Fruit fly (Drosophila melanogaster) whole organism, prepupa: ENCODE measurements around the gene SPARC.
A peak's percentile ranks its signal among the peaks of the same experiment; 100 is the strongest.

Experiments used
- CG10631 ChIP-seq: fragments of 200-800 bp; sonication (Bioruptor generic); optimal IDR thresholded peaks from 2 replicates; lab custom pipeline; 2016; ENCODE audit warnings: missing biosample characterization, missing genetic modification characterization
- CG11294 ChIP-seq: fragments of 200-800 bp; sonication (Bioruptor generic); IDR thresholded peaks from 2 replicates; pipeline ENCODE4 v1.3.6; 2022; ENCODE audit warnings: missing biosample characterization, missing genetic modification characterization
- CG11762 ChIP-seq: fragments of 200-800 bp; sonication (Bioruptor generic); optimal IDR thresholded peaks from 3 replicates; lab custom pipeline; 2016; ENCODE audit warnings: missing biosample characterization, missing genetic modification characterization; ENCODE audit not compliant: insufficient read depth
- CG15336 ChIP-seq: fragments of 200-800 bp; sonication (Bioruptor generic); IDR thresholded peaks from 2 replicates; pipeline ENCODE4 v1.3.6; 2022; ENCODE audit warnings: missing biosample characterization, missing genetic modification characterization
- CG1621 ChIP-seq: fragments of 200-800 bp; sonication (Bioruptor generic); optimal IDR thresholded peaks from 3 replicates; lab custom pipeline; 2018; ENCODE audit warnings: missing biosample characterization, mild to moderate bottlenecking, missing genetic modification characterization
- CG16779 ChIP-seq: fragments of 200-800 bp; sonication (Bioruptor generic); optimal IDR thresholded peaks from 3 replicates; lab custom pipeline; 2017; ENCODE audit warnings: missing biosample characterization, mild to moderate bottlenecking, missing genetic modification characterization
- CG3032 ChIP-seq: fragments of 200-800 bp; optimal IDR thresholded peaks from 2 replicates; lab custom pipeline; 2019; ENCODE audit warnings: missing biosample characterization, mild to moderate bottlenecking, missing genetic modification characterization, moderate library complexity
- CG31627 ChIP-seq: fragments of 200-800 bp; sonication (Bioruptor generic); optimal IDR thresholded peaks from 3 replicates; lab custom pipeline; 2016; ENCODE audit warnings: missing biosample characterization, missing genetic modification characterization
- CG34406 ChIP-seq: fragments of 200-800 bp; sonication (Bioruptor generic); optimal IDR thresholded peaks from 3 replicates; lab custom pipeline; 2016; ENCODE audit warnings: missing biosample characterization, missing genetic modification characterization
- CG3919 ChIP-seq: fragments of 200-800 bp; sonication (Bioruptor generic); optimal IDR thresholded peaks from 3 replicates; lab custom pipeline; 2016; ENCODE audit warnings: missing biosample characterization, missing genetic modification characterization
- CG4318 ChIP-seq: fragments of 200-800 bp; sonication (Bioruptor generic); optimal IDR thresholded peaks from 3 replicates; lab custom pipeline; 2017; ENCODE audit warnings: missing biosample characterization, mild to moderate bottlenecking, missing genetic modification characterization
- CG6163 ChIP-seq: fragments of 200-800 bp; sonication (Bioruptor generic); IDR thresholded peaks from 3 replicates; pipeline ENCODE4 v1.3.6; 2022; ENCODE audit warnings: missing biosample characterization, missing genetic modification characterization
- CG6276 ChIP-seq: fragments of 200-800 bp; sonication (Bioruptor generic); optimal IDR thresholded peaks from 2 replicates; lab custom pipeline; 2017; ENCODE audit warnings: missing biosample characterization, mild to moderate bottlenecking, missing genetic modification characterization
- CG6808 ChIP-seq: fragments of 200-800 bp; sonication (Bioruptor generic); optimal IDR thresholded peaks from 3 replicates; lab custom pipeline; 2017; ENCODE audit warnings: missing biosample characterization, missing genetic modification characterization, mild to moderate bottlenecking, moderate library complexity, missing genetic modification reagents
- CG6854 ChIP-seq: fragments of 200-800 bp; sonication (Bioruptor generic); optimal IDR thresholded peaks from 2 replicates; lab custom pipeline; 2017; ENCODE audit warnings: missing biosample characterization, mild to moderate bottlenecking, missing genetic modification characterization
- CG8632 ChIP-seq: fragments of 200-800 bp; sonication (Bioruptor generic); optimal IDR thresholded peaks from 3 replicates; lab custom pipeline; 2016; ENCODE audit warnings: missing biosample characterization, missing genetic modification characterization
- Eip78C ChIP-seq: fragments of 200-800 bp; sonication (Bioruptor generic); peaks from one replicate; lab custom pipeline; 2016; ENCODE audit warnings: missing biosample characterization, missing genetic modification characterization
- Eip93F ChIP-seq: fragments of 200-800 bp; sonication (Bioruptor generic); optimal IDR thresholded peaks from 2 replicates; lab custom pipeline; 2016; ENCODE audit warnings: missing biosample characterization, mild to moderate bottlenecking, missing genetic modification characterization
- Ets21C ChIP-seq: fragments of 200-800 bp; sonication (Bioruptor generic); optimal IDR thresholded peaks from 3 replicates; lab custom pipeline; 2016; ENCODE audit warnings: missing biosample characterization, missing genetic modification characterization
- Ets96B ChIP-seq: fragments of 200-800 bp; optimal IDR thresholded peaks from 2 replicates; lab custom pipeline; 2019; ENCODE audit warnings: missing biosample characterization, mild to moderate bottlenecking, missing genetic modification characterization, moderate library complexity
- Hr38 ChIP-seq: sonication (Bioruptor generic); optimal IDR thresholded peaks from 2 replicates; lab custom pipeline; 2016; ENCODE audit warnings: missing biosample characterization, missing genetic modification characterization
- Met ChIP-seq: fragments of 200-800 bp; sonication (Bioruptor generic); optimal IDR thresholded peaks from 3 replicates; lab custom pipeline; 2016; ENCODE audit warnings: missing biosample characterization, missing genetic modification characterization
- OdsH ChIP-seq: fragments of 200-800 bp; sonication (Bioruptor generic); optimal IDR thresholded peaks from 3 replicates; lab custom pipeline; 2016; ENCODE audit warnings: missing biosample characterization, missing genetic modification characterization
- Smox ChIP-seq: fragments of 200-800 bp; sonication (Bioruptor generic); optimal IDR thresholded peaks from 3 replicates; lab custom pipeline; 2016; ENCODE audit warnings: missing biosample characterization, missing genetic modification characterization
- Sox14 ChIP-seq: fragments of 200-800 bp; sonication (Bioruptor generic); optimal IDR thresholded peaks from 3 replicates; lab custom pipeline; 2016; ENCODE audit warnings: missing biosample characterization, missing genetic modification characterization
- achi ChIP-seq: fragments of 200-800 bp; sonication (Bioruptor generic); optimal IDR thresholded peaks from 3 replicates; lab custom pipeline; 2016; ENCODE audit warnings: missing biosample characterization, missing genetic modification characterization
- dac ChIP-seq: fragments of 200-800 bp; sonication (Bioruptor generic); optimal IDR thresholded peaks from 2 replicates; lab custom pipeline; 2017; ENCODE audit warnings: missing biosample characterization, mild to moderate bottlenecking, missing genetic modification characterization
- dsx ChIP-seq: fragments of 200-800 bp; optimal IDR thresholded peaks from 3 replicates; lab custom pipeline; 2019; ENCODE audit warnings: missing biosample characterization, mild to moderate bottlenecking, missing genetic modification characterization, moderate library complexity; ENCODE audit not compliant: poor library complexity, severe bottlenecking
- fkh ChIP-seq: fragments of 200-800 bp; sonication (Bioruptor generic); optimal IDR thresholded peaks from 3 replicates; lab custom pipeline; 2017; ENCODE audit warnings: missing biosample characterization, mild to moderate bottlenecking, missing genetic modification characterization, moderate library complexity
- lz ChIP-seq: fragments of 200-800 bp; sonication (Bioruptor generic); optimal IDR thresholded peaks from 3 replicates; lab custom pipeline; 2016; ENCODE audit warnings: missing biosample characterization, missing genetic modification characterization
- pdm3 ChIP-seq: fragments of 200-800 bp; sonication (Bioruptor generic); optimal IDR thresholded peaks from 3 replicates; lab custom pipeline; 2016; ENCODE audit warnings: missing biosample characterization, missing genetic modification characterization
- vri ChIP-seq: fragments of 200-800 bp; sonication (Bioruptor generic); optimal IDR thresholded peaks from 3 replicates; lab custom pipeline; 2016; ENCODE audit warnings: missing biosample characterization, mild to moderate bottlenecking, missing genetic modification characterization

The SPARC gene

DNA sequence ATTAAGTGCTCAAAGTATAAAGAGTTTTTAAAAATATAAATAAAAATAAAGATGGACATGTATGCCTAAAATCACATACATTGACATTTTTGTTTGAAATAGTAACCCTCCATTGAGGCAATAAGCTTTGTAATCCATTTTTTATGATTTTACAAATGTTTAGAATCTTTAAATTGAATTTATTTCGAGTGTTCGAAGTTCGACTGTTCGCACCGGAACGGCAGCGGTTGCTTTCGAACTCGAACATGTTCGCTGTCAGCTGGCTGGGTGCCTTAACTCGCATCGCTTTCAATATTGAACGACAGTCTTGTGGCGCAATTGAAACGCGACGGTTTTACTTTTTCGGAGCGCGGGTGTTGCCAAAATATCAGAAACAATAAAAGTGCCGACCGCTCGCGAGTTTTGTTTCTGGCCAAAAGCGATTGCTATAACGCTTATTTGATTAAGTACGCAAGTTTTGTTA lies 43.7 kb upstream of the SPARC start, which contains the start of gene CG46339 (continued):
- no peak for TF ChIP-seq pdm3 (GFP tag; lab: Kevin White, UChicago)
- TF ChIP-seq CG15336 (GFP tag; lab: Robert Waterston, UW), result peak; percentile 58; the same call in 1 of the 2 replicates
- peak; percentile 15 for TF ChIP-seq CG1621 (tag; lab: Kevin White, UChicago)
- TF ChIP-seq lz (GFP tag; lab: Kevin White, UChicago), result peak; percentile 32
- TF ChIP-seq CG3919 (GFP tag; lab: Kevin White, UChicago), result peak; percentile 58
- peak; percentile 56 for TF ChIP-seq achi (GFP tag; lab: Kevin White, UChicago)
- peak; percentile 74 for TF ChIP-seq fkh (GFP tag; lab: Kevin White, UChicago)
- TF ChIP-seq vri (GFP tag; lab: Kevin White, UChicago), result peak; percentile 86
- no peak for TF ChIP-seq CG8632 (GFP tag; lab: Kevin White, UChicago)
- peak; percentile 8 for TF ChIP-seq CG34406 (GFP tag; lab: Kevin White, UChicago)
- peak; percentile 63 for TF ChIP-seq Ets96B (tag; lab: Kevin White, UChicago)

DNA sequence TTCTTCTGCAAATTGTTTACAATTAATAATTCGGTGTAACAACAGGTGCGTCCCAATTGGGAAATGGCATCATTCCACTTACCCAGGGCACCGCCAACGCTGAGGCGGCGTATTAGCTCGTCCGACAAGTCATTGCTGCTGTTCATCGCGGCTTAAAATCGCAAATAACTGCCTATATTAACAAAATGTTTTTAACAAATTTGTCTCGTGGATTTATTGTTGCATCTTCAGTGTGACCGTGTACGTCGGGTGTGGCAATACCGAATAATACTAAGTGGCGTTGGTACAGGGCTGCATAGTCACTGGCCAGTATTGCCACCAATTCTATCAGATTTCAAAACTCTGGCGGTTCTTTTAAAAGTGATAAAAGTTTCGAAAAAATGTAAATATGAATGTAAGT lies 40.8 kb upstream of the SPARC start, which contains the start of gene Ets97D:
Gene Ets97D (minus strand): TSS at position 272 of the 400 bp plus-strand sequence.
- no peak for TF ChIP-seq CG11762 (GFP tag; lab: Kevin White, UChicago)
- TF ChIP-seq Smox (GFP tag; lab: Kevin White, UChicago), result no peak
- no peak for TF ChIP-seq CG4318 (GFP tag; lab: Kevin White, UChicago)
- TF ChIP-seq Hr38 (GFP tag; lab: Kevin White, UChicago), result no peak
- no peak for TF ChIP-seq CG10631
- no peak for TF ChIP-seq CG6808 (GFP tag; lab: Kevin White, UChicago)
- TF ChIP-seq dsx (GFP tag; lab: Kevin White, UChicago), result peak; percentile 33
- TF ChIP-seq dac (GFP tag; lab: Kevin White, UChicago), result no peak
- TF ChIP-seq CG3032 (tag; lab: Kevin White, UChicago), result no peak
- no peak for TF ChIP-seq Eip93F (GFP tag; lab: Kevin White, UChicago)
- TF ChIP-seq Eip78C (GFP tag; lab: Kevin White, UChicago), result peak; percentile 42
- no peak for TF ChIP-seq CG31627 (GFP tag; lab: Kevin White, UChicago)
- TF ChIP-seq fkh (GFP tag; lab: Kevin White, UChicago), result peak; percentile 83
- TF ChIP-seq CG8632 (GFP tag; lab: Kevin White, UChicago), result no peak
- peak; percentile 8 for TF ChIP-seq Sox14
- TF ChIP-seq, all 60 proteins: peak for 4

DNA sequence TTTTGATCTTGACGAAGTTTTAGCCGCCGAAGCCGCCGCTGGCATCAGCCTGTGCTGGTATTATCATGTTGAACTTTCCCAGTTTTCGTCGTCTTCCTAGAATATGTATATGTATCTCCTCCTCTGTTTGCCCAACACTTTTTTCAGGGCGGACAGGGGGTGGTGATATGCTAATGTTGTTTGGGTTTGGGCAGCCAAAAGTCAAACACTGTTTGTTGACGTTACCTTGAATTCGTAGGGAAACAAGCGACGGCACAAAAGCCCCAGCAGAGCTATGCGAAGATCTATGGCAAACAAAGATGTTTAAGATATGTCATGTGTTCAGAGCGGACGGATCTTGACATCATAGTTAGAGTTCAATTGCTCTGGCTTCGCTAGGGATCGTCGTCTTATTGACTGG lies 37.0 kb upstream of the SPARC start:
- TF ChIP-seq CG6276 (no peak), CG11294 (GFP tag; lab: Robert Waterston, UW) (no peak), pdm3 (GFP tag; lab: Kevin White, UChicago) (no peak), fkh (GFP tag; lab: Kevin White, UChicago) (peak; percentile 84), CG16779 (no peak)

DNA sequence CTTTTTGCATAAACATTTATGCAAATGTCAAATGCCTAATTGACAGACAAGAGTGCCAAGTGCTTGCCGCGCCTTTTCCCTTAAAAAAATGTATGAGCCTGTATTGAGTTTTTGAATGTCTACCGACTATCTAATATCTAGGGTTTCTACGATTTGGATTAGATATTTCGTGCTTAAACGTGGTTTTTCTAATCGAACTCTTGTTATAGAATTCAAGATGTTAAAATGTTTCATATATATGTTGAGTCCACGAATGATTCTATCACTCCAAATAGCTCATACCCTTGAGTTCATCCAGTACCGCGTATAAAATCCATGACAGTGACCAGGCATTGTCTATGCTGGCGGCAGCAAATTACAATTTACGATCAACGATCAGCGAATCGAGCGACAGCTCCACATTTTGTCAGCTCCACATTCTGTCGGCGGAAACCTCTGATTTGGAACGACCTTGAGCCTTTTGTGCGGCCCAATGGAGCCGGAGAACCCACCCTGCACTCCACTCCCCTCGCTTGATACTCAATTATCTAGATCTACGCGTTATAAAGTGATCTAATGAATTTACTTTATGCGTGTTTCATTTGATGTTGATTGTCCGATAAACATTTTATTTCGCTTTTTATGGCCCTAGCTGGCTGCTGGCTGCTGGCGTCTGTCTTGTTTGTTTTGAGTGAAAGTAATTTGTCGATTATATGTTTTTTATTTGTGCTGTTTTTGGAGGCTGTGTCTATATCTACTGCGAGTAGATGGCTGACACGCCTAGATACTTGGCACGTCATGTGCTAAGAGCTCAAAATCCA lies 35.1 kb upstream of the SPARC start:
- no peak for TF ChIP-seq OdsH (GFP tag; lab: Kevin White, UChicago)
- TF ChIP-seq CG6163 (GFP tag; lab: Robert Waterston, UW), result peak; percentile 22; the same call in 1 of the 3 replicates
- 0 out of 2 replicates have a peak, but pooled peaks have one; percentile 27 for TF ChIP-seq CG15336 (GFP tag; lab: Robert Waterston, UW)

DNA sequence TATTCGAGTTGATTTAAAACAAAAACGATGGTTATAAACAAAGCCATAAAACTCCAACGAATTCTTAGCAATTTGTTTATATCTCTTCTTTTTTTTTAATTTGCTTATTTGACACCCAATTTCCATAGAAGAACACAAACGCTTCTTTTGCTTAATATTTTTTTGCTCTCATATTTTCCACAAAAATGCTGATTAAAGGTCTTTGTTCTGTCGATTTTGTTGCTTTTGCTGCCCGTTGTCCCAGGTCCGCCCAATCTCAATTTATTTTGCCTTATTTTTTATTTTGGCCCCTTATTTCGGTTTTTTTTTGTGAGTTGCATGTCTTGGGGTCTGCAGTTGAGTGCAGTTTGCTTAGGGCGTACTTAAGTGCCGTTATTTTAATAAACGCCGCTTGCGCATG lies 34.2 kb upstream of the SPARC start:
- TF ChIP-seq CG6854 (peak; percentile 60), CG31627 (GFP tag; lab: Kevin White, UChicago) (no peak), Ets21C (GFP tag; lab: Kevin White, UChicago) (no peak), CG16779 (no peak), Met (GFP tag; lab: Kevin White, UChicago) (no peak), Eip93F (GFP tag; lab: Kevin White, UChicago) (no peak), CG4318 (GFP tag; lab: Kevin White, UChicago) (no peak)
